Worm (Caenorhabditis elegans) whole organism, L1 larva: Measurements from ENCODE around the gene cyp-33E1.

Source experiments
- C16A3.4 ChIP-seq: fragments of 150-350 bp; optimal IDR thresholded peaks from 2 replicates; lab custom pipeline; 2014; ENCODE audit warnings: missing biosample characterization, missing genetic modification characterization
- blmp-1 ChIP-seq: fragments of 150-350 bp; optimal IDR thresholded peaks from 2 replicates; lab custom pipeline; 2014; ENCODE audit warnings: missing biosample characterization, missing genetic modification characterization
- dpl-1 ChIP-seq, 3 experiments: fragments of 150-350 bp in 2 of 3; sonication (generic microtip) in 1 of 3; optimal IDR thresholded peaks; 2 replicates each; lab custom pipeline; 2014 to 2017; ENCODE audit warnings: missing biosample characterization in 3 of 3, missing genetic modification characterization in 3 of 3, missing genetic modification reagents in 3 of 3
- egl-27 ChIP-seq, 2 experiments: fragments of 150-350 bp in 1 of 2; sonication (generic microtip); optimal IDR thresholded peaks; 3 replicates each; lab custom pipeline; 2017 to 2018; ENCODE audit warnings: missing biosample characterization in 2 of 2, missing genetic modification characterization in 2 of 2, missing genetic modification reagents in 2 of 2
- fos-1 ChIP-seq: fragments of 150-350 bp; optimal IDR thresholded peaks from 2 replicates; lab custom pipeline; 2014; ENCODE audit warnings: missing biosample characterization, missing genetic modification characterization
- lin-13 ChIP-seq: fragments of 150-350 bp; optimal IDR thresholded peaks from 2 replicates; lab custom pipeline; 2014; ENCODE audit warnings: missing biosample characterization, missing genetic modification reagents, missing genetic modification characterization
- lin-14 ChIP-seq: fragments of 200-800 bp; sonication (Bioruptor generic); optimal IDR thresholded peaks from 2 replicates; lab custom pipeline; 2018; ENCODE audit warnings: mild to moderate bottlenecking, missing genetic modification characterization, moderate library complexity, missing compliant biosample characterization
- lsy-2 ChIP-seq, 2 experiments: fragments of 150-350 bp; optimal IDR thresholded peaks; 2 replicates each; lab custom pipeline; 2014; ENCODE audit warnings: missing biosample characterization in 2 of 2, missing genetic modification characterization in 2 of 2
- mef-2 ChIP-seq: fragments of 150-350 bp; optimal IDR thresholded peaks from 2 replicates; lab custom pipeline; 2014; ENCODE audit warnings: missing biosample characterization, missing genetic modification characterization
- nhr-19 ChIP-seq: fragments of 200-800 bp; sonication (Bioruptor generic); conservative IDR thresholded peaks from 2 replicates; pipeline ENCODE4 v1.3.6; 2022; ENCODE audit warnings: missing genetic modification characterization, missing compliant biosample characterization
- snpc-4 ChIP-seq: fragments of 150-350 bp; optimal IDR thresholded peaks from 2 replicates; lab custom pipeline; 2014; ENCODE audit warnings: missing biosample characterization, missing genetic modification characterization
- unc-130 ChIP-seq: fragments of 150-350 bp; optimal IDR thresholded peaks from 2 replicates; lab custom pipeline; 2017; ENCODE audit warnings: missing biosample characterization, missing genetic modification characterization, inconsistent platforms
- unc-62 ChIP-seq: fragments of 150-350 bp; optimal IDR thresholded peaks from 2 replicates; lab custom pipeline; 2014; ENCODE audit warnings: missing biosample characterization, missing genetic modification reagents, missing genetic modification characterization

DNA sequence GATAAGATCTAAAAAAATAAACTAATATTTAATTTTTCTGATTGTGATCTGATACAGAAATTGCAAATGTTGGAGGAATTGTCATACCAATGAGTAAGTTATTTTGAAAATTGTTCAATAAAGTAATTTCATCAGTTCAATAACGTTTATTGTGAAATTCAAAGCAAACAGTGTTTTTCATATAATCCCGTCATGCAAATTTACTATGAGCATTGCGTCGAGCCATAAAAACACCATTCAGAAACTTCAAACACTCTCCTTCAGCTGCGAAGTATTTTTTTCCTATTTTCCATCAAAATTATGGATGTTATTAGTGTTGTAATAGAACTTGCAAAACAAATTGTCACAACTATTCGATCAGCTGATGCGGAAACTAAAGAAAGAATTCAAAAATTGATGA is 3.4 kb upstream of the cyp-33E1 start, which contains the start of gene C49C8.8:
- TF ChIP-seq nhr-19, result no peak
- TF ChIP-seq lsy-2 (tag; optimal IDR thresholded peaks at IDR 0.05; lab: Kevin White, UChicago), result no peak
- no peak for TF ChIP-seq unc-62
- TF ChIP-seq dpl-1 (GFP tag; optimal IDR thresholded peaks at IDR 0.05; lab: Kevin White, UChicago), result no peak
- TF ChIP-seq lin-14 (GFP tag; lab: Kevin White, UChicago), result no peak
- TF ChIP-seq fos-1 (tag; lab: Kevin White, UChicago), result no peak
- no peak for TF ChIP-seq C16A3.4 (tag; lab: Kevin White, UChicago)
- TF ChIP-seq unc-130 (tag; lab: Kevin White, UChicago), result no peak
- TF ChIP-seq mef-2 (tag; lab: Kevin White, UChicago), result no peak
- no peak for TF ChIP-seq blmp-1
- TF ChIP-seq egl-27 (tag; optimal IDR thresholded peaks at IDR 0.05; lab: Kevin White, UChicago), result no peak
- no peak for TF ChIP-seq snpc-4 (tag; lab: Kevin White, UChicago)
- TF ChIP-seq lin-13 (GFP tag; lab: Kevin White, UChicago), result no peak
